Worm (Caenorhabditis elegans) whole organism, mixed stage, embryonic: Measurements from ENCODE around the gene ZK930.2.

Experiments used
- M03D4.4 ChIP-seq: sonication (generic microtip); optimal IDR thresholded peaks from 2 replicates; lab custom pipeline; 2017; ENCODE audit warnings: mild to moderate bottlenecking, missing genetic modification characterization, missing compliant biosample characterization
- bed-3 ChIP-seq: fragments of 200-800 bp; sonication (Bioruptor generic); optimal IDR thresholded peaks from 3 replicates; lab custom pipeline; 2018; ENCODE audit warnings: mild to moderate bottlenecking, missing genetic modification characterization, moderate library complexity, missing compliant biosample characterization
- blmp-1 ChIP-seq: fragments of 150-350 bp; optimal IDR thresholded peaks from 2 replicates; lab custom pipeline; 2014; ENCODE audit warnings: missing biosample characterization, missing genetic modification characterization
- ceh-39 ChIP-seq: fragments of 150-350 bp; optimal IDR thresholded peaks from 2 replicates; lab custom pipeline; 2014; ENCODE audit warnings: missing biosample characterization, missing genetic modification characterization
- ceh-43 ChIP-seq: fragments of 200-800 bp; sonication (Bioruptor generic); optimal IDR thresholded peaks from 2 replicates; lab custom pipeline; 2018; ENCODE audit warnings: mild to moderate bottlenecking, missing genetic modification characterization, moderate library complexity, missing compliant biosample characterization
- ceh-83 ChIP-seq: fragments of 200-800 bp; sonication (Bioruptor generic); optimal IDR thresholded peaks from 2 replicates; lab custom pipeline; 2018; ENCODE audit warnings: mild to moderate bottlenecking, missing genetic modification characterization, missing compliant biosample characterization
- ces-1 ChIP-seq: fragments of 150-350 bp; optimal IDR thresholded peaks from 2 replicates; lab custom pipeline; 2014; ENCODE audit warnings: missing biosample characterization, missing genetic modification reagents, missing genetic modification characterization
- cnd-1 ChIP-seq: fragments of 200-800 bp; sonication (Bioruptor generic); optimal IDR thresholded peaks from 2 replicates; lab custom pipeline; 2018; ENCODE audit warnings: mild to moderate bottlenecking, missing genetic modification characterization, missing compliant biosample characterization
- drap-1 ChIP-seq: fragments of 200-800 bp; sonication (Bioruptor generic); optimal IDR thresholded peaks from 3 replicates; lab custom pipeline; 2018; ENCODE audit warnings: mild to moderate bottlenecking, missing genetic modification characterization, missing compliant biosample characterization
- elt-1 ChIP-seq: sonication (generic microtip); optimal IDR thresholded peaks from 2 replicates; lab custom pipeline; 2017; ENCODE audit warnings: missing genetic modification characterization, mild to moderate bottlenecking, missing compliant biosample characterization, antibody characterized with exemption, moderate library complexity, borderline replicate concordance; ENCODE audit not compliant: insufficient read depth
- elt-3 ChIP-seq: fragments of 150-350 bp; optimal IDR thresholded peaks from 2 replicates; lab custom pipeline; 2014; ENCODE audit warnings: missing biosample characterization, missing genetic modification characterization
- flh-1 ChIP-seq: fragments of 200-800 bp; sonication (Bioruptor generic); optimal IDR thresholded peaks from 2 replicates; lab custom pipeline; 2018; ENCODE audit warnings: mild to moderate bottlenecking, missing genetic modification characterization, moderate library complexity, missing compliant biosample characterization
- ham-2 ChIP-seq: fragments of 200-800 bp; sonication (Bioruptor generic); optimal IDR thresholded peaks from 2 replicates; lab custom pipeline; 2018; ENCODE audit warnings: mild to moderate bottlenecking, missing genetic modification characterization, missing compliant biosample characterization
- hlh-1 ChIP-seq: fragments of 150-350 bp; optimal IDR thresholded peaks from 2 replicates; lab custom pipeline; 2014; ENCODE audit warnings: missing biosample characterization, missing genetic modification reagents, missing genetic modification characterization
- lin-13 ChIP-seq: fragments of 150-350 bp; optimal IDR thresholded peaks from 2 replicates; lab custom pipeline; 2014; ENCODE audit warnings: missing biosample characterization, missing genetic modification characterization
- lin-32 ChIP-seq: fragments of 200-800 bp; sonication (Bioruptor generic); optimal IDR thresholded peaks from 2 replicates; lab custom pipeline; 2018; ENCODE audit warnings: mild to moderate bottlenecking, missing genetic modification characterization, missing compliant biosample characterization
- lsy-2 ChIP-seq: fragments of 150-350 bp; optimal IDR thresholded peaks from 2 replicates; lab custom pipeline; 2014; ENCODE audit warnings: missing biosample characterization, missing genetic modification characterization
- mab-5 ChIP-seq: fragments of 150-350 bp; optimal IDR thresholded peaks from 2 replicates; lab custom pipeline; 2014; ENCODE audit warnings: missing biosample characterization, missing genetic modification characterization
- mep-1 ChIP-seq: fragments of 150-350 bp; optimal IDR thresholded peaks from 2 replicates; lab custom pipeline; 2017; ENCODE audit warnings: missing biosample characterization, missing genetic modification reagents, missing genetic modification characterization, inconsistent platforms
- mls-2 ChIP-seq: sonication (generic microtip); optimal IDR thresholded peaks from 2 replicates; lab custom pipeline; 2016; ENCODE audit warnings: mild to moderate bottlenecking, missing genetic modification characterization, moderate library complexity, missing compliant biosample characterization
- nhr-12 ChIP-seq: fragments of 150-350 bp; optimal IDR thresholded peaks from 2 replicates; lab custom pipeline; 2014; ENCODE audit warnings: missing biosample characterization, missing genetic modification characterization
- nhr-2 ChIP-seq: fragments of 150-350 bp; optimal IDR thresholded peaks from 2 replicates; lab custom pipeline; 2014; ENCODE audit warnings: missing biosample characterization, missing genetic modification characterization
- nhr-237 ChIP-seq: fragments of 150-350 bp; optimal IDR thresholded peaks from 2 replicates; lab custom pipeline; 2014; ENCODE audit warnings: missing biosample characterization, missing genetic modification characterization
- nhr-28 ChIP-seq: fragments of 150-350 bp; optimal IDR thresholded peaks from 2 replicates; lab custom pipeline; 2014; ENCODE audit warnings: missing biosample characterization, missing genetic modification characterization
- nhr-76 ChIP-seq: sonication (generic microtip); optimal IDR thresholded peaks from 2 replicates; lab custom pipeline; 2017; ENCODE audit warnings: missing biosample characterization, missing genetic modification characterization
- sem-2 ChIP-seq: fragments of 200-800 bp; sonication (Bioruptor generic); optimal IDR thresholded peaks from 2 replicates; lab custom pipeline; 2018; ENCODE audit warnings: mild to moderate bottlenecking, missing genetic modification characterization, missing compliant biosample characterization
- snpc-4 ChIP-seq: fragments of 150-350 bp; optimal IDR thresholded peaks from 2 replicates; lab custom pipeline; 2014; ENCODE audit warnings: missing biosample characterization, missing genetic modification characterization
- sptf-1 ChIP-seq: sonication (generic microtip); optimal IDR thresholded peaks from 2 replicates; lab custom pipeline; 2017; ENCODE audit warnings: mild to moderate bottlenecking, missing genetic modification characterization, moderate library complexity, missing compliant biosample characterization
- tbx-8 ChIP-seq: fragments of 200-800 bp; sonication (Bioruptor generic); optimal IDR thresholded peaks from 2 replicates; lab custom pipeline; 2018; ENCODE audit warnings: mild to moderate bottlenecking, missing genetic modification characterization, moderate library complexity, missing compliant biosample characterization
- unc-120 ChIP-seq: sonication (generic microtip); optimal IDR thresholded peaks from 2 replicates; lab custom pipeline; 2017; ENCODE audit warnings: missing genetic modification characterization, missing compliant biosample characterization; ENCODE audit not compliant: poor library complexity, severe bottlenecking
- unc-39 ChIP-seq: fragments of 150-350 bp; optimal IDR thresholded peaks from 2 replicates; lab custom pipeline; 2014; ENCODE audit warnings: missing biosample characterization, missing genetic modification characterization
- unc-62 ChIP-seq: fragments of 150-350 bp; optimal IDR thresholded peaks from 2 replicates; lab custom pipeline; 2014; ENCODE audit warnings: missing biosample characterization, missing genetic modification reagents, missing genetic modification characterization
- ztf-11 ChIP-seq: fragments of 150-350 bp; optimal IDR thresholded peaks from 2 replicates; lab custom pipeline; 2014; ENCODE audit warnings: missing biosample characterization, missing genetic modification characterization

ZK930.2 gene

ce11 chrII:11845954-11846353 is 47.3 kb downstream of the ZK930.2 start:
- TF ChIP-seq bed-3 (GFP tag; lab: Kevin White, UChicago) (no peak), elt-1 (tag; lab: Kevin White, UChicago) (no peak), ces-1 (GFP tag; lab: Kevin White, UChicago) (no peak), M03D4.4 (tag; lab: Kevin White, UChicago) (no peak), ztf-11 (tag; lab: Kevin White, UChicago) (no peak), lsy-2 (no peak), cnd-1 (no peak), sem-2 (GFP tag; lab: Kevin White, UChicago) (no peak), lin-32 (GFP tag; lab: Kevin White, UChicago) (no peak), nhr-2 (tag; lab: Kevin White, UChicago) (no peak), snpc-4 (tag; lab: Kevin White, UChicago) (no peak), lin-13 (no peak), unc-120 (tag; lab: Kevin White, UChicago) (no peak)
- TF ChIP-seq, all 35 proteins: peak for 0

DNA sequence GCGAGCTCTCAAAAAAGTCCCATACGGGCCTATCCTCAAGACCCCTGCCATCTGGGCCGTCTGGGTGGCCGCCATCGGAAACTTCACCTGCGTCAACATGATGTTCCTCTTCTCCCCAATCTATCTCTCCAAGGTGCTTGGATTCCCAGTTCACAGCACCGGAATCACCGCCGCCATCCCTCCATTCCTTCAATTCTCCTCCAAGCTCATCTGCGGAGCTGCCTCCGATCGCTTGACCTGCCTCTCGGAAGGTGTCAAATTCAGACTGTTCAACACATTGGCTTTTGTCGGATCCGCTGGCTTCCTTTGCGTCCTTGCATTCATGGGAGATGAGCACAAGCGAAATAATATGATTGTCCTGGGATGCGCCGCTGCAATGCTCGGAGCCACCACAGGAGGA is 48.2 kb downstream of the ZK930.2 start:
- TF ChIP-seq flh-1 (GFP tag; lab: Kevin White, UChicago) (no peak), ceh-39 (no peak), ceh-43 (no peak), snpc-4 (tag; lab: Kevin White, UChicago) (no peak), nhr-28 (tag; lab: Kevin White, UChicago) (no peak), ztf-11 (tag; lab: Kevin White, UChicago) (no peak), unc-39 (tag; lab: Kevin White, UChicago) (no peak), mab-5 (tag; lab: Kevin White, UChicago) (no peak), bed-3 (GFP tag; lab: Kevin White, UChicago) (no peak), mls-2 (no peak), unc-62 (GFP tag; lab: Kevin White, UChicago) (no peak), lin-32 (GFP tag; lab: Kevin White, UChicago) (no peak), lin-13 (no peak), mep-1 (no peak)

ce11 chrII:11844072-11844471 is 49.2 kb downstream of the ZK930.2 start:
- TF ChIP-seq ham-2 (GFP tag; lab: Kevin White, UChicago): no peak
- TF ChIP-seq nhr-76: no peak
- no peak for TF ChIP-seq flh-1 (GFP tag; lab: Kevin White, UChicago)
- TF ChIP-seq mab-5 (tag; lab: Kevin White, UChicago): no peak
- no peak for TF ChIP-seq tbx-8 (GFP tag; lab: Kevin White, UChicago)
- no peak for TF ChIP-seq sptf-1
- no peak for TF ChIP-seq blmp-1
- no peak for TF ChIP-seq snpc-4 (tag; lab: Kevin White, UChicago)
- no peak for TF ChIP-seq lin-13
- no peak for TF ChIP-seq ztf-11 (tag; lab: Kevin White, UChicago)
- TF ChIP-seq drap-1 (GFP tag; lab: Kevin White, UChicago): no peak
- TF ChIP-seq nhr-237 (tag; lab: Kevin White, UChicago): no peak
- no peak for TF ChIP-seq hlh-1 (tag; lab: Kevin White, UChicago)
- TF ChIP-seq ceh-39: no peak
- TF ChIP-seq ceh-43: no peak
- TF ChIP-seq mls-2: no peak
- TF ChIP-seq nhr-28 (tag; lab: Kevin White, UChicago): no peak

ce11 chrII:11843441-11843840 is 49.8 kb downstream of the ZK930.2 start:
- TF ChIP-seq tbx-8 (GFP tag; lab: Kevin White, UChicago): no peak
- TF ChIP-seq cnd-1: no peak
- no peak for TF ChIP-seq blmp-1
- no peak for TF ChIP-seq mab-5 (tag; lab: Kevin White, UChicago)
- TF ChIP-seq flh-1 (GFP tag; lab: Kevin White, UChicago): no peak
- TF ChIP-seq elt-3 (tag; lab: Kevin White, UChicago): no peak
- TF ChIP-seq nhr-237 (tag; lab: Kevin White, UChicago): no peak
- TF ChIP-seq ceh-43: no peak
- TF ChIP-seq mls-2: no peak
- TF ChIP-seq ceh-83 (GFP tag; lab: Kevin White, UChicago): no peak
- TF ChIP-seq lin-32 (GFP tag; lab: Kevin White, UChicago): no peak
- TF ChIP-seq ztf-11 (tag; lab: Kevin White, UChicago): no peak
- TF ChIP-seq unc-39 (tag; lab: Kevin White, UChicago): no peak
- no peak for TF ChIP-seq hlh-1 (tag; lab: Kevin White, UChicago)
- no peak for TF ChIP-seq nhr-12 (tag; lab: Kevin White, UChicago)
- no peak for TF ChIP-seq lin-13
- TF ChIP-seq snpc-4 (tag; lab: Kevin White, UChicago): no peak
- TF ChIP-seq elt-1 (tag; lab: Kevin White, UChicago): no peak
- TF ChIP-seq nhr-28 (tag; lab: Kevin White, UChicago): no peak
- no peak for TF ChIP-seq nhr-2 (tag; lab: Kevin White, UChicago)
